Fruit fly (Drosophila melanogaster): ENCODE results near the gene dy.
A peak's percentile ranks its signal among the peaks of the same experiment; 100 is the strongest.

The dy gene

DNA sequence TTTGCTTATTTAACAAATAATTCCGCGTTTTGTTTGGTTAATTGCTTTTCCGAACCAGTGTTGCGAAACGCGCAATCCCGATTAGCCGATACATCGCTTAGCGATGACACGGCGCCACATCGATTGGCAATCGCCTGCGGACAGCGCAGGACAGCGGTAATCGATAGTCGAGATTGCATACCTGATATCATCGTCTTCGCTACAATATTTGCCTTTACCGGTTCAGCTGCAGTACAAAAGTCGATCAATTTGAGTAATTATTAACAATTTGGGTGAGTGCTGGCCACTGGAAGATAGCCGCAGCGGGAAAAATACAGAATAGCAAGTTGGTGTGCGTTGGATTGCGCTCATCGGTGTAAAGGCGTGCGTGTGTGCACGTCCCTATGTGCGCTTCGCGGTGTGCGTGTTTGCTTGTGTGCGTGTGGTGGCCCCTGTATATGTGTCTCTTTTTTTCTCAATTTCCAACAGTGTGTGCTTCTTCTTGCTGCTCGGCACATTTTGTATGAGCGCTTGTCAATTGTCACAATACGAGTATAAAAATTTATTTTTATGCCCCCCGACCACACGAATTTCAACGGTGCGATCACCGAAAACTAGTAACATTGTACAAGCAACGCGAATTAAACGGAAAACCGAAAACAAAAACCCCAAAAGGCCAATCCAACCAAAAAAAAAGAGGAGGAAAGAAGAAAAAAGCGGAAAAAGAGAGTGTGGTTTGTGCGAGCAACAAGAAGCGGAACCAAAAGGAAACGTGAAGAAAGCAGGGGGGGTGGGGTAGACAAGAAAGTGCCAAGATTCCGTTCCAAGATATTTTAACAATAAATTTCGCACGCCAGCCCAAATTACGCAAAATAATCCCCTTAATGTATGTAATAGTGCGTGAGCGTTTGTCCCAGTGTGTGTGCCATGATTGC is 14.1 kb upstream of the dy start, which contains the start of gene CkIIbeta (continued):
- TF ChIP-seq h (optimal IDR thresholded peaks at IDR 0.05) (no peak), Ravus (GFP tag; IDR thresholded peaks at IDR 0.05) (no peak), Dip3 (GFP tag; optimal IDR thresholded peaks at IDR 0.05) (peak; percentile 57), CG43689 (GFP tag; IDR thresholded peaks at IDR 0.05) (no peak), CG6272 (GFP tag; IDR thresholded peaks at IDR 0.05) (peak; percentile 66; the same call in 1 of the 2 replicates), E2f1 (GFP tag; IDR thresholded peaks at IDR 0.05) (peak; percentile 36; the same call in 1 of the 2 replicates), z (GFP tag; IDR thresholded peaks at IDR 0.05) (no peak), Atf-2 (GFP tag; optimal IDR thresholded peaks at IDR 0.05) (no peak), danr (GFP tag; IDR thresholded peaks at IDR 0.05) (no peak), HLH54F (GFP tag; optimal IDR thresholded peaks at IDR 0.05) (peak; percentile 59), Max (GFP tag; optimal IDR thresholded peaks at IDR 0.05) (no peak), CG3281 (GFP tag; optimal IDR thresholded peaks at IDR 0.05) (peak; percentile 16), vvl (GFP tag; IDR thresholded peaks at IDR 0.05) (peak; percentile 72), grn (GFP tag; optimal IDR thresholded peaks at IDR 0.05) (peak; percentile 92), usp (GFP tag; optimal IDR thresholded peaks at IDR 0.05) (no peak), hth (optimal IDR thresholded peaks at IDR 0.05) (no peak), CG33557 (GFP tag; optimal IDR thresholded peaks at IDR 0.05) (no peak), crc (GFP tag; optimal IDR thresholded peaks at IDR 0.05) (no peak), CG1832 (GFP tag; optimal IDR thresholded peaks at IDR 0.05) (no peak), CG1024 (GFP tag; IDR thresholded peaks at IDR 0.05) (no peak), bbx (GFP tag; IDR thresholded peaks at IDR 0.05; ENCODE audit: partially characterized antibody) (peak; percentile 97), CG2116 (GFP tag; optimal IDR thresholded peaks at IDR 0.05) (peak; percentile 98), Dip2 (GFP tag; IDR thresholded peaks at IDR 0.05) (no peak), wek (GFP tag; optimal IDR thresholded peaks at IDR 0.05) (no peak), CG13894 (tag; optimal IDR thresholded peaks at IDR 0.05) (no peak), pzg (GFP tag; optimal IDR thresholded peaks at IDR 0.05) (peak; percentile 92), bcd (GFP tag; optimal IDR thresholded peaks at IDR 0.05) (peak; percentile 41), CG10462 (GFP tag; optimal IDR thresholded peaks at IDR 0.05) (no peak), inv (GFP tag; IDR thresholded peaks at IDR 0.05; ENCODE audit: partially characterized antibody) (peak; percentile 97), luna (GFP tag; optimal IDR thresholded peaks at IDR 0.05) (peak; percentile 3), CG1233 (GFP tag; optimal IDR thresholded peaks at IDR 0.05) (no peak), ac (GFP tag; optimal IDR thresholded peaks at IDR 0.05) (no peak), sna (GFP tag; IDR thresholded peaks at IDR 0.05; ENCODE audit: partially characterized antibody) (peak; percentile 89), CG12299 (tag; optimal IDR thresholded peaks at IDR 0.05) (peak; percentile 53), CG2202 (tag; optimal IDR thresholded peaks at IDR 0.05) (no peak), az2 (GFP tag; optimal IDR thresholded peaks at IDR 0.05) (peak; percentile 1), Hr39 (optimal IDR thresholded peaks at IDR 0.05) (no peak), CG12942 (GFP tag; optimal IDR thresholded peaks at IDR 0.05) (peak; percentile 27), Taf1 (GFP tag; IDR thresholded peaks at IDR 0.05) (no peak), jing (GFP tag; optimal IDR thresholded peaks at IDR 0.05) (no peak), CG4730 (GFP tag; IDR thresholded peaks at IDR 0.05) (no peak), chinmo (GFP tag; IDR thresholded peaks at IDR 0.05; ENCODE audit: partially characterized antibody) (peak; percentile 85; the same call in 2 of the 4 replicates), HLH3B (GFP tag; IDR thresholded peaks at IDR 0.05) (0 out of 2 replicates have a peak, but pooled peaks have one; percentile 30), Eip74EF (GFP tag; optimal IDR thresholded peaks at IDR 0.05) (no peak), Hand (GFP tag; optimal IDR thresholded peaks at IDR 0.05) (no peak), CG13424 (tag; optimal IDR thresholded peaks at IDR 0.05) (no peak), schlank (tag; optimal IDR thresholded peaks at IDR 0.05) (no peak), ham (GFP tag; IDR thresholded peaks at IDR 0.05) (no peak; the same call in 1 of the 2 replicates), CG30431 (GFP tag; optimal IDR thresholded peaks at IDR 0.05) (no peak), CG10321 (GFP tag; IDR thresholded peaks at IDR 0.05) (no peak)
